Worm (Caenorhabditis elegans) whole organism, L1 larva: ENCODE data around the gene pyk-2.

Source experiments
- ces-1 ChIP-seq: fragments of 150-350 bp; optimal IDR thresholded peaks from 2 replicates; lab custom pipeline; 2014; ENCODE audit warnings: missing biosample characterization, missing genetic modification reagents, missing genetic modification characterization
- egl-27 ChIP-seq, 2 experiments: fragments of 150-350 bp in 1 of 2; sonication (generic microtip); optimal IDR thresholded peaks; 3 replicates each; lab custom pipeline; 2017 to 2018; ENCODE audit warnings: missing biosample characterization in 2 of 2, missing genetic modification characterization in 2 of 2, missing genetic modification reagents in 2 of 2
- elt-3 ChIP-seq, 6 experiments: fragments of 150-350 bp in 1 of 6; sonication (generic microtip); optimal IDR thresholded peaks; 2 replicates each; lab custom pipeline; 2017 to 2018; ENCODE audit warnings: missing biosample characterization in 6 of 6, missing genetic modification characterization in 6 of 6, inconsistent platforms in 1 of 6
- irx-1 ChIP-seq: sonication (generic microtip); optimal IDR thresholded peaks from 2 replicates; lab custom pipeline; 2016; ENCODE audit warnings: missing genetic modification characterization, missing compliant biosample characterization
- lsy-2 ChIP-seq, 2 experiments: fragments of 150-350 bp; optimal IDR thresholded peaks; 2 replicates each; lab custom pipeline; 2014; ENCODE audit warnings: missing biosample characterization in 2 of 2, missing genetic modification characterization in 2 of 2
- mdl-1 ChIP-seq, 2 experiments: fragments of 150-350 bp; optimal IDR thresholded peaks; 2 replicates each; lab custom pipeline; 2014 to 2017; ENCODE audit warnings: missing biosample characterization in 2 of 2, missing genetic modification characterization in 2 of 2, inconsistent platforms in 1 of 2
- nhr-12 ChIP-seq: sonication (generic microtip); optimal IDR thresholded peaks from 2 replicates; lab custom pipeline; 2017; ENCODE audit warnings: missing biosample characterization, missing genetic modification characterization

ce11 chrIV:10935336-10935735 lies 25.6 kb downstream of the pyk-2 start:
- peak; percentile 89 to 90 for TF ChIP-seq lsy-2 (tag; optimal IDR thresholded peaks at IDR 0.05; lab: Kevin White, UChicago)
- peak in 1 of 2 experiments; percentile 96 for TF ChIP-seq mdl-1 (tag; optimal IDR thresholded peaks at IDR 0.05; lab: Kevin White, UChicago)
- TF ChIP-seq nhr-12 (tag; lab: Kevin White, UChicago), result no peak
- no peak for TF ChIP-seq ces-1 (GFP tag; lab: Kevin White, UChicago)
- peak; percentile 76 for TF ChIP-seq irx-1
- TF ChIP-seq elt-3 (tag; optimal IDR thresholded peaks at IDR 0.05; lab: Kevin White, UChicago), result peak in 2 of 6 experiments; percentile 39 to 69
- TF ChIP-seq egl-27 (tag; optimal IDR thresholded peaks at IDR 0.05; lab: Kevin White, UChicago), result peak in 1 of 2 experiments; percentile 44
